Worm (Caenorhabditis elegans) whole organism, late embryonic: ENCODE measurements around the gene M04B2.4.

ENCODE experiments used
- Y22D7AL.16 ChIP-seq: sonication (generic microtip); optimal IDR thresholded peaks from 2 replicates; lab custom pipeline; 2016; ENCODE audit warnings: missing genetic modification characterization, missing compliant biosample characterization
- ahr-1 ChIP-seq: sonication (generic microtip); optimal IDR thresholded peaks from 2 replicates; lab custom pipeline; 2016; ENCODE audit warnings: missing genetic modification characterization, missing compliant biosample characterization
- ama-1 ChIP-seq: fragments of 150-350 bp; optimal IDR thresholded peaks from 2 replicates; lab custom pipeline; 2014
- ceh-18 ChIP-seq: sonication (generic microtip); optimal IDR thresholded peaks from 2 replicates; lab custom pipeline; 2016; ENCODE audit warnings: missing genetic modification characterization, missing compliant biosample characterization
- che-1 ChIP-seq: sonication (generic microtip); optimal IDR thresholded peaks from 2 replicates; lab custom pipeline; 2016; ENCODE audit warnings: mild to moderate bottlenecking, missing genetic modification characterization, missing compliant biosample characterization
- elt-2 ChIP-seq: sonication (generic microtip); optimal IDR thresholded peaks from 2 replicates; lab custom pipeline; 2016; ENCODE audit warnings: missing genetic modification reagents, missing genetic modification characterization, missing compliant biosample characterization
- ets-4 ChIP-seq: sonication (generic microtip); optimal IDR thresholded peaks from 2 replicates; lab custom pipeline; 2016; ENCODE audit warnings: missing genetic modification characterization, missing compliant biosample characterization
- fkh-10 ChIP-seq: fragments of 150-350 bp; optimal IDR thresholded peaks from 2 replicates; lab custom pipeline; 2014; ENCODE audit warnings: missing biosample characterization, missing genetic modification reagents, missing genetic modification characterization
- nhr-11 ChIP-seq: fragments of 150-350 bp; optimal IDR thresholded peaks from 2 replicates; lab custom pipeline; 2014; ENCODE audit warnings: missing biosample characterization, missing genetic modification characterization
- pax-1 ChIP-seq: fragments of 150-350 bp; optimal IDR thresholded peaks from 2 replicates; lab custom pipeline; 2014; ENCODE audit warnings: missing biosample characterization, missing genetic modification characterization
- ref-2 ChIP-seq: sonication (generic microtip); optimal IDR thresholded peaks from 2 replicates; lab custom pipeline; 2016; ENCODE audit warnings: missing genetic modification characterization, missing compliant biosample characterization
- rnt-1 ChIP-seq: sonication (generic microtip); optimal IDR thresholded peaks from 2 replicates; lab custom pipeline; 2016; ENCODE audit warnings: missing genetic modification characterization, missing compliant biosample characterization
- sox-4 ChIP-seq: sonication (generic microtip); optimal IDR thresholded peaks from 2 replicates; lab custom pipeline; 2017; ENCODE audit warnings: mild to moderate bottlenecking, missing genetic modification characterization, inconsistent platforms, missing compliant biosample characterization
- tbx-2 ChIP-seq: sonication (generic microtip); optimal IDR thresholded peaks from 2 replicates; lab custom pipeline; 2016; ENCODE audit warnings: missing genetic modification characterization, missing compliant biosample characterization

ce11 chrIV:11523685-11524084 lies 2.9 kb upstream of the M04B2.4 start:
- no peak for TF ChIP-seq rnt-1 (tag; lab: Kevin White, UChicago)
- TF ChIP-seq ahr-1 (tag; lab: Kevin White, UChicago) = no peak
- no peak for TF ChIP-seq ceh-18 (tag; lab: Kevin White, UChicago)
- no peak for TF ChIP-seq sox-4 (tag; lab: Kevin White, UChicago)
- TF ChIP-seq fkh-10 (GFP tag; lab: Kevin White, UChicago) = no peak
- TF ChIP-seq Y22D7AL.16 (tag; lab: Kevin White, UChicago) = no peak
- no peak for TF ChIP-seq pax-1 (tag; lab: Kevin White, UChicago)
- no peak for TF ChIP-seq ets-4 (tag; lab: Kevin White, UChicago)
- no peak for TF ChIP-seq ama-1 (lab: Kevin White, UChicago)
- TF ChIP-seq che-1 (tag; lab: Kevin White, UChicago) = no peak
- no peak for TF ChIP-seq elt-2 (tag; lab: Kevin White, UChicago)
- no peak for TF ChIP-seq ref-2 (tag; lab: Kevin White, UChicago)
- TF ChIP-seq nhr-11 (tag; lab: Kevin White, UChicago) = no peak
- TF ChIP-seq tbx-2 (tag; lab: Kevin White, UChicago) = no peak
